Fruit fly (Drosophila melanogaster): ENCODE measurements around the gene CG33768.

CG33768 gene

DNA sequence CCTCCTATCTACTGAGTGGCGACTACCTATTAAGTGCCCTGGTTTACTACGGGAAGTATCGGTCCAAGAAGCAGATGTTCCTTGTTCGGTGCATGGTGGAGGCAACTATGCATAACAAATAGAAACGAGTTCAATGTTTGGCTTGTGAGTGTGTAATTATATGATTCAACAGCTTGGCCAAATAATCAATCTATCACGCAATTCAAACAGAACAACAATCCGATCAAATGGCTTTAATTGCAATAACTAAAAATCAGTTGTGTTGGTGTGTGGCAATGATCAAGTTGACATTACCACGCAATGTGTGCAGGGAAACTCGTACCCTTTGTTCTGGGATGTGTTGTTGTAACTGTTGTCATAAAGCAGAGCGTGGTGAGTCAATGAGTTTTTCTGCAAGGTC is 664 bp downstream of the CG33768 start, which contains the start of gene CG33769:
Gene CG33769, plus strand, starts transcription at position 301 of the 400 bp plus-strand sequence.
- TF ChIP-seq vri (GFP tag; optimal IDR thresholded peaks at IDR 0.05): no peak
- TF ChIP-seq Hr39 (GFP tag; optimal IDR thresholded peaks at IDR 0.05): no peak
- no peak for TF ChIP-seq fd85E (GFP tag; optimal IDR thresholded peaks at IDR 0.05)
- TF ChIP-seq CG8632 (GFP tag; optimal IDR thresholded peaks at IDR 0.05): no peak
- no peak for TF ChIP-seq Hr38 (GFP tag; optimal IDR thresholded peaks at IDR 0.05)
- TF ChIP-seq Sox14 (GFP tag; optimal IDR thresholded peaks at IDR 0.05): no peak
- TF ChIP-seq CG31627 (GFP tag; optimal IDR thresholded peaks at IDR 0.05): no peak
- no peak for TF ChIP-seq CG10631 (GFP tag; optimal IDR thresholded peaks at IDR 0.05)
- no peak for TF ChIP-seq CG10669 (GFP tag; optimal IDR thresholded peaks at IDR 0.05)
- TF ChIP-seq Ets21C (GFP tag; optimal IDR thresholded peaks at IDR 0.05): no peak
- TF ChIP-seq CG6276 (GFP tag; optimal IDR thresholded peaks at IDR 0.05): no peak
- no peak for TF ChIP-seq Eip78C (GFP tag)
- TF ChIP-seq CG9139 (GFP tag; optimal IDR thresholded peaks at IDR 0.05): no peak
- TF ChIP-seq eg (GFP tag; IDR thresholded peaks at IDR 0.05): no peak
- TF ChIP-seq CG6854 (GFP tag; optimal IDR thresholded peaks at IDR 0.05): no peak
- TF ChIP-seq CG11762 (GFP tag; optimal IDR thresholded peaks at IDR 0.05; ENCODE audit: insufficient read depth): no peak
- no peak for TF ChIP-seq CG6792 (GFP tag; optimal IDR thresholded peaks at IDR 0.05)
- TF ChIP-seq CG8319 (GFP tag; optimal IDR thresholded peaks at IDR 0.05): no peak
- TF ChIP-seq Eip93F (GFP tag; optimal IDR thresholded peaks at IDR 0.05): no peak

DNA sequence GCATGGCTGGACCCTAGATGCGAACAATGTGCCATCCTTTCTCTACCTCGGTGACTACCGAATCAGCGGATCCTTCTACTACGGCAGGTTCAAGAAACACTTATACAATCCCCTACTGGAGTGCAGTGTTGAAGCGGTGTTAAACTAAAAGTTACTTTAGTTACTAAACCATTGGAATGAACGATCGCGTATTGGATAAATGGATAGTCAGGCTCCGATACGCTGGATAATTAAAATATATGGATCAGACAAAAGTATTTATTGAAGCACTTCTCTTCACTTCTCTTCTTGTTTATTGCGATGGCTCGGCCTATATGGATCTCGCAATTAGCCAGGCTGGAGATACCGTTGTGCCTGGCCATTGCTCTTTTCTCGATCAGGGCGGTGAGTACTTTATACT is 1.4 kb downstream of the CG33768 start, which contains the start of gene CG33770:
Gene CG33770, plus strand, starts transcription at position 301 of the 400 bp plus-strand sequence.
- peak; percentile 19 for TF ChIP-seq svp (GFP tag)
- no peak for TF ChIP-seq topi (GFP tag; optimal IDR thresholded peaks at IDR 0.05)

DNA sequence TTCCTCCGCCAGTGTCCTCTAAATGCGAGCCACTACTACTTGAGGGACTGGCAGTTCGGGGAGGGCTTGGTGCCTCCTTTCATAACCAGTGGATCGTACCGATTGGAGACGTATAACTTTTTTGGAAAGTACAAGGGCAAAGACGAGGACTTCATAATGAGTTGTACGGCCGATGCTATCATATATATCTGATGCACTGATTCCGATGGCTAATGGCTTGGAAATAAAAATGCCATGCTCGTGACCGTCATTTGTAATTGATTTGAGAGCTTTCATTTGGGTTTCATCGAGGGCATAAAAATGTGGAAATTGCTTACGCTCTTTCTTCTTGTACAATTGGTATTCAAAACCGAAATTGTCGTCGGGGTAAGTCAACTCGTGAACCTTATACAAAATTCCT is 2.1 kb downstream of the CG33768 start, which contains the start of gene CG33771:
Gene CG33771, plus strand, starts transcription at position 301 of the 400 bp plus-strand sequence.
- TF ChIP-seq Sox102F (GFP tag; optimal IDR thresholded peaks at IDR 0.05) (no peak), CG8119 (GFP tag; IDR thresholded peaks at IDR 0.05) (no peak), Hr39 (GFP tag; optimal IDR thresholded peaks at IDR 0.05) (no peak), CG10631 (GFP tag; optimal IDR thresholded peaks at IDR 0.05) (no peak), CG16779 (tag; optimal IDR thresholded peaks at IDR 0.05) (no peak), Hr4 (GFP tag; optimal IDR thresholded peaks at IDR 0.05) (no peak), Eip78C (GFP tag) (no peak), Gug (GFP tag; IDR thresholded peaks at IDR 0.05) (no peak)

DNA sequence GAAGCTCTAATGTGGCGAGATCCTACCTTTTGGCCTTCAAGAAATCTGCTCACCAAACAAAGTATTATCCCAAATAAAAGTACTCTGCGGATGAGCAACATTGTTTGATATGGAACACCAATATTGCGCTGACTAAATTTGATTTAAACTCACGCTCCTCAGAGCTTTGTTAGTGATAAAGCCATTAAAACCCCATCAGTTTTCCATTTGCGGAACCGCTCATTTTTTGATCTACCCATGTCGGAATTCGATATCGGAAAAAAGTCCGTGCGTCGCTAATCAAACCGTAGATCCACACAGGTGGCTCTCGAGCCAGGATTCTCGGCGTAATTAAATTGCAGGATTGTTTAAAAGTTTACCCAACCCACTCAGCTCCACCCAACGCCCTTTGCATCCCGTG is 5.5 kb downstream of the CG33768 start, which contains the start of gene CG33772:
Gene CG33772, minus strand, starts transcription at position 101 of the 400 bp plus-strand sequence.
- TF ChIP-seq OdsH (GFP tag; optimal IDR thresholded peaks at IDR 0.05) (no peak), fkh (GFP tag; optimal IDR thresholded peaks at IDR 0.05) (no peak), net (GFP tag; optimal IDR thresholded peaks at IDR 0.05) (no peak), CG4318 (GFP tag; optimal IDR thresholded peaks at IDR 0.05) (no peak), salr (GFP tag; optimal IDR thresholded peaks at IDR 0.05) (no peak)

DNA sequence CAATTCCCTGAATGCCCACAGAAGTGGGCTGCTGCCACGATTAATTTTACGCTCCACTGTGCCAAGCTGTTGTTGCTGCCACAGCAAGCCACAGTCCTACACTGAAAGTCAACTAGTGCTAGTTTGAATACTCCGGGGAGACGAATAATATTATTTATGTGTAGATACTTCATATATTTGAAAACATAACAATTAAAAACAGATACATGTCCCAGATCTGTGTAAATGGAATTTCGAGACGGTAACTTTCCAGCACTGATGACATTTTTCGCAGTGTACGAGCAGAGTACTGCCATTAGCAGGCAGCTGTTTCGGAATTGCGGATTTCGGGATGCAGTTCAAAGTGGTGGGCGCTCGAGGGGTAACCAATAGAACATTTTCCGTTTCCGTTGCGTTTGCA is 18.1 kb downstream of the CG33768 start:
- peak; percentile 30 for TF ChIP-seq Sox102F (GFP tag; optimal IDR thresholded peaks at IDR 0.05)
- TF ChIP-seq esn (GFP tag; optimal IDR thresholded peaks at IDR 0.05): no peak
- TF ChIP-seq CG3032 (tag; optimal IDR thresholded peaks at IDR 0.05): no peak
- no peak for TF ChIP-seq Hr38 (GFP tag; optimal IDR thresholded peaks at IDR 0.05)
- TF ChIP-seq salr (GFP tag; optimal IDR thresholded peaks at IDR 0.05): no peak
- peak; percentile 46 for TF ChIP-seq CG31627 (GFP tag; optimal IDR thresholded peaks at IDR 0.05)
- TF ChIP-seq Eip75B (GFP tag; optimal IDR thresholded peaks at IDR 0.05): no peak
- no peak for TF ChIP-seq fd59A (GFP tag; optimal IDR thresholded peaks at IDR 0.05)
- TF ChIP-seq dsx (GFP tag; optimal IDR thresholded peaks at IDR 0.05; ENCODE audit: poor library complexity, severe bottlenecking): no peak
- TF ChIP-seq svp (GFP tag): no peak
- TF ChIP-seq OdsH (GFP tag; optimal IDR thresholded peaks at IDR 0.05): peak; percentile 38
- peak; percentile 13 for TF ChIP-seq Hr4 (GFP tag; optimal IDR thresholded peaks at IDR 0.05)
- no peak for TF ChIP-seq Lpt (GFP tag; optimal IDR thresholded peaks at IDR 0.05)
- no peak for TF ChIP-seq ss (GFP tag; optimal IDR thresholded peaks at IDR 0.05)
- no peak for TF ChIP-seq Sox15 (GFP tag; optimal IDR thresholded peaks at IDR 0.05)
- TF ChIP-seq CG6854 (GFP tag; optimal IDR thresholded peaks at IDR 0.05): no peak
- TF ChIP-seq vri (GFP tag; optimal IDR thresholded peaks at IDR 0.05): no peak
- TF ChIP-seq CG15336 (GFP tag; IDR thresholded peaks at IDR 0.05): no peak
- TF ChIP-seq CG8119 (GFP tag; IDR thresholded peaks at IDR 0.05): no peak
- TF ChIP-seq CG10669 (GFP tag; optimal IDR thresholded peaks at IDR 0.05): peak; percentile 24
- peak; percentile 47 for TF ChIP-seq Met (GFP tag; optimal IDR thresholded peaks at IDR 0.05)
- no peak for TF ChIP-seq cyc (GFP tag; optimal IDR thresholded peaks at IDR 0.05)
- no peak for TF ChIP-seq fd85E (GFP tag; optimal IDR thresholded peaks at IDR 0.05)
- TF ChIP-seq lz (GFP tag; optimal IDR thresholded peaks at IDR 0.05): peak; percentile 27
- TF ChIP-seq spab (GFP tag; optimal IDR thresholded peaks at IDR 0.05): no peak

All from whole organism, prepupa.